Worm (Caenorhabditis elegans) whole organism, midembryonic: ENCODE results near the gene srg-23.

Experiments
- T22C8.4 ChIP-seq: fragments of 200-800 bp; sonication (Bioruptor generic); IDR thresholded peaks from 2 replicates; pipeline ENCODE4 v1.3.6; 2022; ENCODE audit warnings: missing genetic modification characterization, missing compliant biosample characterization
- cog-1 ChIP-seq: sonication (generic microtip); optimal IDR thresholded peaks from 2 replicates; lab custom pipeline; 2016; ENCODE audit warnings: missing genetic modification characterization, missing compliant biosample characterization
- flt-1 ChIP-seq: fragments of 200-800 bp; sonication (Bioruptor generic); IDR thresholded peaks from 2 replicates; pipeline ENCODE4 v1.3.6; 2022; ENCODE audit warnings: missing genetic modification characterization, missing compliant biosample characterization
- klf-2 ChIP-seq: fragments of 200-800 bp; sonication (Bioruptor generic); conservative IDR thresholded peaks from 2 replicates; pipeline ENCODE4 v1.3.6; 2022; ENCODE audit warnings: missing genetic modification reagents, missing genetic modification characterization, missing compliant biosample characterization
- med-1 ChIP-seq: sonication (generic microtip); optimal IDR thresholded peaks from 2 replicates; lab custom pipeline; 2017; ENCODE audit warnings: missing genetic modification characterization, mild to moderate bottlenecking, missing compliant biosample characterization, antibody characterized with exemption, missing genetic modification reagents; ENCODE audit not compliant: insufficient read depth
- ref-1 ChIP-seq: fragments of 200-800 bp; sonication (Bioruptor generic); conservative IDR thresholded peaks from 2 replicates; pipeline ENCODE4 v1.3.6; 2022; ENCODE audit warnings: missing genetic modification reagents, missing genetic modification characterization, missing compliant biosample characterization
- tab-1 ChIP-seq: fragments of 200-800 bp; sonication (Bioruptor generic); IDR thresholded peaks from 2 replicates; pipeline ENCODE4 v1.3.6; 2022; ENCODE audit warnings: missing genetic modification characterization, missing compliant biosample characterization
- ztf-23 ChIP-seq: fragments of 200-800 bp; sonication (Bioruptor generic); IDR thresholded peaks from 2 replicates; pipeline ENCODE4 v1.3.6; 2022; ENCODE audit warnings: missing genetic modification reagents, missing genetic modification characterization, missing compliant biosample characterization
- ztf-29 ChIP-seq: fragments of 200-800 bp; sonication (Bioruptor generic); IDR thresholded peaks from 2 replicates; pipeline ENCODE4 v1.3.6; 2022; ENCODE audit warnings: missing genetic modification reagents, missing genetic modification characterization, missing compliant biosample characterization

Gene srg-23

DNA sequence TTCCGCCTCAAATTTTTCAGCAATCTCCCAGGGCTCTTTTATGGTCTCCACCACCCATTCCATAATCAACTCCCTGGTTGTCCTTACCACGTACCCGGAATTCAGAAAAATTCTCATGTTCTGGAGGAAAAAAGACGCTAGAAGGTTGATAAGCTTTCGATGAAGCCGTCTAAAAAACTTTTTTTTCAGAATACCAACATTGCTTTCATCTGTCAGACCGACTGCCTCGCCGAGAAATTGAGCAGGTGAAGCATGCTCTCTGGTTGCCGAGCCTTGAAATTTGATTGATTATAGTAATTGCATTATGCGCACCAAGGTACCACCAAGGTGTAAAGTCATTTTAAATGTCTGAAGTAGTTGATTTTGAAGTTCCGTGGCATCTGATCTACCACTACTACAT lies 50.1 kb downstream of the srg-23 start, which contains the start of gene sri-30:
Gene sri-30, plus strand, starts transcription at position 301 of the 400 bp plus-strand sequence.
- TF ChIP-seq T22C8.4 (GFP tag; lab: Robert Waterston, UW) (no peak), tab-1 (GFP tag; lab: Robert Waterston, UW) (no peak), ref-1 (GFP tag; lab: Robert Waterston, UW) (no peak), ztf-23 (GFP tag; lab: Robert Waterston, UW) (no peak), ztf-29 (no peak), med-1 (GFP tag; lab: Kevin White, UChicago) (no peak)

DNA sequence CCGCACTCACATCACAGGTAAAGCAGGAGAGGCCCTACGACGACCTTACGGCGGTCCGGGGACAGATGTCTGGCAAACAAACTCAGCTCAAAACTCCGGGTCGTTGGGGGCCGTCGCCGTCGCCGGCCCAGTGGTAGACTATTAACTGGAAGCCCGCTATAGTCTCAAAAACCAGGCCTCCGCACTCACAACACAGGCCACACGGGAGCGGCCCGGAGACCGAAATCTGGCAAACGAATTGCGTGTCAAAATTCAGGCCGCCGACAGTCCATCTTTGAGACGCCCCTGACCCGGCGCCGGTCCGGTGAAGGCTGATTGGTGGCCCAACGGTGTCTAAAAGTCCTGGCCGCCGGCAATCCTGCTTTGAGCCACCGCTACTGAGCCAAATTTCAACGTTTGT lies 50.5 kb downstream of the srg-23 start:
- no peak for TF ChIP-seq tab-1 (GFP tag; lab: Robert Waterston, UW)
- TF ChIP-seq med-1 (GFP tag; lab: Kevin White, UChicago), result no peak
- TF ChIP-seq klf-2 (GFP tag; lab: Robert Waterston, UW), result no peak
- TF ChIP-seq ztf-29, result no peak
- no peak for TF ChIP-seq flt-1
- no peak for TF ChIP-seq cog-1
- TF ChIP-seq ztf-23 (GFP tag; lab: Robert Waterston, UW), result no peak
- TF ChIP-seq T22C8.4 (GFP tag; lab: Robert Waterston, UW), result no peak
- no peak for TF ChIP-seq ref-1 (GFP tag; lab: Robert Waterston, UW)

DNA sequence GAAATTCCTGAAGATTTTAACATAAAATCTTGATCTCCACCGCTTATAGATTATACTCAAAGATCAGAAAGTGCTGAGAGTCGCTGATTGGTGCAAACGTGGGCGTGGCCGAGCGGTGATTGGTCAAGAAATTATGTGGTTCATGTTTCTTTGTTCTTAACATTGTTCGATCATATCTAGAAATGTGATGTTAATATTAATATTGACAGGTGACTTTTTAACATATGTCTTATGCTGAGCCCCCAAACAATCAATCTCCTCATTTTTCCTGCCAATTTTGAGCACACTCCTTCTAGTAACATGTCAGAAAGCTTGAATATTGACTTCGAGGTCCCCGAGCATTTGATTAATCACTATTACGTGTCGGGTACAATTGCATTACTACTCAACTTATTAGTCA lies 51.9 kb downstream of the srg-23 start, which contains the start of gene sri-29:
Gene sri-29, plus strand, starts transcription at position 301 of the 400 bp plus-strand sequence.
- TF ChIP-seq klf-2 (GFP tag; lab: Robert Waterston, UW) (no peak), cog-1 (no peak), flt-1 (no peak)
